Fruit fly (Drosophila melanogaster): ENCODE data around the gene Cpr62Bc.
A peak's percentile ranks its signal among the peaks of the same experiment; 100 is the strongest.

Gene Cpr62Bc

DNA sequence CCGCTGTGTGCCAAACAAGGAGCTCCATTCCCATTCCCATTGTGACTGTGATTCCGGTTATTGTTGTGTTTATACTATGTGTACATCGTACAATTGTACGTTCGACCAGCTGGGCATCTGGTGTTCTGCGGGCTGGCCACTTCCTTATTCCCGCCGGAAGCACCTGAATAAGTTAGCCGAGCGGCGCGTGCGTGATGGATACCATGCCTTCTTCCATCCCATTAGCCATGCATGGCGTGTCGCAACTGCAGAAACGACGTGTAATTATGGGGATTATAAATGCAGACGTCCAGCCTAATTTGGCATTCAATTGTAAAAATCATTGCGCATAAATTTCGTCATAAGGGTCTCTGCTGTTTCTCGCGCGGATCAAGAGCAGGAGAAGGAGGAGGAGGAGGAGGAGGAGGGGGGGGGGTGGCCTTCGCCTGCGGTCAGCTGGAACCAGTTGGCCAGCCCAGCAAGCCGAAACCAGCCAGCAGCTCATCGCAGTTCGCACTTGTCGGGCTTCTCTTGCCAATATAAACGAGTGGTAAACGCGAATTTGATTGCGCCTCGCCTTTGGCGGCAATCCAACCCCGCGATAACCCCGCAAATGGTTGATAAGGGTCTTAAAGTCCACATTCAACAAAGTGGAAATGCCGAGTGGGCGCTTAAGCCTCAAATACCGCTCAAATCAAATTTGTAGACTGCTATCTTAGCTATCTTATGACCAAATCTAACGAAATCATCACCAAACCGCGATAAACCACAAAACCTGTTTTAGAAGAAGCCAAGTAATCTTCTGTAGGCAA, 24.3 kb upstream of the Cpr62Bc start:
- no peak for TF ChIP-seq CG10348 (GFP tag; IDR thresholded peaks at IDR 0.05)
- no peak for TF ChIP-seq Pif1A (GFP tag; optimal IDR thresholded peaks at IDR 0.05)
- peak; percentile 55 for TF ChIP-seq gl (tag; optimal IDR thresholded peaks at IDR 0.05)
- no peak for TF ChIP-seq Snoo (tag; optimal IDR thresholded peaks at IDR 0.05)
- peak; percentile 37; the same call in 1 of the 3 replicates for TF ChIP-seq CG4496 (GFP tag; IDR thresholded peaks at IDR 0.05)
- TF ChIP-seq CG15710 (tag; optimal IDR thresholded peaks at IDR 0.05) = no peak
- TF ChIP-seq CG8301 (tag; optimal IDR thresholded peaks at IDR 0.05) = peak; percentile 2
- TF ChIP-seq CG32121 (GFP tag; IDR thresholded peaks at IDR 0.05) = 0 out of 2 replicates have a peak, but pooled peaks have one; percentile 9
- no peak for TF ChIP-seq CG9948 (tag; optimal IDR thresholded peaks at IDR 0.05)
- TF ChIP-seq CG13204 (GFP tag; optimal IDR thresholded peaks at IDR 0.05) = no peak
- TF ChIP-seq Ets98B (GFP tag; IDR thresholded peaks at IDR 0.05) = no peak; the same call in 1 of the 2 replicates
- TF ChIP-seq CG12605 (GFP tag; IDR thresholded peaks at IDR 0.05) = 0 out of 2 replicates have a peak, but pooled peaks have one; percentile 7

dm6 chr3L:1865121-1865727, 23.3 kb upstream of the Cpr62Bc start, which contains the start of the genes HBS1 and CG12025:
TSS of gene HBS1 (minus strand) at chr3L:1865240.
TSS of gene CG12025 (plus strand) at chr3L:1865430.
- no peak for TF ChIP-seq CG12605 (GFP tag; IDR thresholded peaks at IDR 0.05)
- peak; percentile 68; the same call in 2 of the 3 replicates for TF ChIP-seq fd96Ca (GFP tag; IDR thresholded peaks at IDR 0.05)
- no peak for TF ChIP-seq Pif1B (GFP tag; optimal IDR thresholded peaks at IDR 0.05)
- no peak for TF ChIP-seq gl (tag; optimal IDR thresholded peaks at IDR 0.05)
- peak; percentile 54 for TF ChIP-seq CG15710 (tag; optimal IDR thresholded peaks at IDR 0.05)
- TF ChIP-seq rn (GFP tag; IDR thresholded peaks at IDR 0.05) = no peak
- no peak for TF ChIP-seq CG32121 (GFP tag; IDR thresholded peaks at IDR 0.05)
- TF ChIP-seq CG14655 (GFP tag; optimal IDR thresholded peaks at IDR 0.05) = no peak
- TF ChIP-seq EcR (GFP tag; optimal IDR thresholded peaks at IDR 0.05) = no peak
- peak; percentile 56 for TF ChIP-seq CG8159 (tag; optimal IDR thresholded peaks at IDR 0.05)
- TF ChIP-seq CG9948 (tag; optimal IDR thresholded peaks at IDR 0.05) = peak; percentile 35
- peak; percentile 31; the same call in 1 of the 2 replicates for TF ChIP-seq Ets98B (GFP tag; IDR thresholded peaks at IDR 0.05)
- TF ChIP-seq CG8301 (tag; optimal IDR thresholded peaks at IDR 0.05) = peak; percentile 42
- TF ChIP-seq Snoo (tag; optimal IDR thresholded peaks at IDR 0.05) = peak; percentile 2
- peak; percentile 14 for TF ChIP-seq CG34367 (tag; optimal IDR thresholded peaks at IDR 0.05)
- no peak for TF ChIP-seq CG10348 (GFP tag; IDR thresholded peaks at IDR 0.05)
- TF ChIP-seq CG17806 (tag; optimal IDR thresholded peaks at IDR 0.05) = peak; percentile 44
- no peak for TF ChIP-seq D1 (tag; optimal IDR thresholded peaks at IDR 0.05)
- no peak for TF ChIP-seq CG13204 (GFP tag; optimal IDR thresholded peaks at IDR 0.05)
- peak; percentile 57; the same call in 1 of the 3 replicates for TF ChIP-seq CG4496 (GFP tag; IDR thresholded peaks at IDR 0.05)
- no peak for TF ChIP-seq Pif1A (GFP tag; optimal IDR thresholded peaks at IDR 0.05)

DNA sequence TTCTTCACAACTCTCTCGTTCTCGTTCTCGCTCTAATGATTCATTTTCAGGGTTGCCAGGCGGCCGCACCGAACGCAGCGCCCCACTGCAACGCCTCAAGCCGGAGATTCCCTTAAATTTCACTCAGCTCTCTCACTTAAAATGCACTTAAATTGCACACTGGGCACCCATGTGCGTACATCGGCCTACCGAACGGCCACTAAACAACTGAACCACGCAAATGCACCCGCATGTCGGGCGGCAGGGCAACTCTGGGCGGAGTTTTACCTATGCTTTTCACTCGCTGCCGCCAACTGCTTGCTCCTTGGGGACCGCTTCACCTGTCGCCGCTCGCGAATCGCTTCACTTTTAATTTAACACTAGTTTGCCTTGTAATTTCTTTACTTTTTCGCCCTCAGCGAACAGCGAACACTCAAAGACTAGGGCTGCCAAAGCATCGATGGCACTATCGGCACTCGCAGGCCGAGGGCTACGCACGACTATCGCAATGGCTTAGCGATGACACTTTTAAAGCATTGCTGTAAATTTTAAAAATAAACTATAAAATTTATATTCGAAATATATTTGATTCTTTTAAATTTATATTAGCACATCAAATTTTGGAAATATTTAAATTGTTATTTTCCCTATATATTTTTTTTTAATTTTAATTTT, 20.0 kb upstream of the Cpr62Bc start, which contains the start of gene Rap1:
Gene Rap1 (minus strand): TSS at position 446 of the 654 bp plus-strand sequence.
- peak; percentile 21 for TF ChIP-seq Pif1A (GFP tag; optimal IDR thresholded peaks at IDR 0.05)
- peak; percentile 51 for TF ChIP-seq Snoo (tag; optimal IDR thresholded peaks at IDR 0.05)
- peak; percentile 44 for TF ChIP-seq CG4496 (GFP tag; IDR thresholded peaks at IDR 0.05)
- TF ChIP-seq gl (tag; optimal IDR thresholded peaks at IDR 0.05) = no peak
- TF ChIP-seq CG13204 (GFP tag; optimal IDR thresholded peaks at IDR 0.05) = no peak
- TF ChIP-seq fd96Ca (GFP tag; IDR thresholded peaks at IDR 0.05) = peak; percentile 49; the same call in 2 of the 3 replicates
- TF ChIP-seq EcR (GFP tag; optimal IDR thresholded peaks at IDR 0.05) = no peak
- TF ChIP-seq CG14655 (GFP tag; optimal IDR thresholded peaks at IDR 0.05) = peak; percentile 35
- peak; percentile 48 for TF ChIP-seq D1 (tag; optimal IDR thresholded peaks at IDR 0.05)
- no peak for TF ChIP-seq CG8301 (tag; optimal IDR thresholded peaks at IDR 0.05)
- no peak; the same call in 1 of the 2 replicates for TF ChIP-seq CG12605 (GFP tag; IDR thresholded peaks at IDR 0.05)
- TF ChIP-seq CG32121 (GFP tag; IDR thresholded peaks at IDR 0.05) = peak; percentile 28; the same call in 1 of the 2 replicates
- no peak for TF ChIP-seq CG17806 (tag; optimal IDR thresholded peaks at IDR 0.05)
- TF ChIP-seq CG15710 (tag; optimal IDR thresholded peaks at IDR 0.05) = no peak
- TF ChIP-seq CG8159 (tag; optimal IDR thresholded peaks at IDR 0.05) = peak; percentile 38
- TF ChIP-seq CG34367 (tag; optimal IDR thresholded peaks at IDR 0.05) = no peak
- TF ChIP-seq CG10348 (GFP tag; IDR thresholded peaks at IDR 0.05) = no peak
- no peak; the same call in 1 of the 2 replicates for TF ChIP-seq Ets98B (GFP tag; IDR thresholded peaks at IDR 0.05)
- peak; percentile 5 for TF ChIP-seq rn (GFP tag; IDR thresholded peaks at IDR 0.05)
- no peak for TF ChIP-seq Pif1B (GFP tag; optimal IDR thresholded peaks at IDR 0.05)
- peak; percentile 5 for TF ChIP-seq CG9948 (tag; optimal IDR thresholded peaks at IDR 0.05)

DNA sequence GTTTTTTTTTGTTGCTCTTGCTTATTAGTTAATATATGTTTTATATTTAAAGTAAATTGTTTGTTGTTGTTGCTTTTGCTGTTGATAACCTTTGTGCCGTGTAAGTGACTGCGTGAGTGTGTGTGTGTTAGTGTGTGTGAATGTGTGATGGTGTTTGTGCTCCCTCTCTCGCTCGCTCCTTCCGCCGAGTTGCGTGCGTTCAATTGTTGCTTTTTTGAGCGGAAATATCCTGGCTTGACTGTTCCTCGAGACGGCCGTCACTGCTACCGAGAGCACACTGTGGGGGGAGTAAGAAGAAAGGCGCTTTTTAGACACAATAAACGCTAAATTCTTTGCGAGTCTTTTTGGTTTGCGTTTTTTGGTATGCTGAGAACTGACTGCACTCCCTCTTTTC, 19.5 kb upstream of the Cpr62Bc start:
- TF ChIP-seq Ets98B (GFP tag; IDR thresholded peaks at IDR 0.05) (no peak; the same call in 1 of the 2 replicates), CG14655 (GFP tag; optimal IDR thresholded peaks at IDR 0.05) (peak; percentile 2), CG12605 (GFP tag; IDR thresholded peaks at IDR 0.05) (peak; percentile 32), CG15710 (tag; optimal IDR thresholded peaks at IDR 0.05) (no peak), EcR (GFP tag; optimal IDR thresholded peaks at IDR 0.05) (peak; percentile 54), CG32121 (GFP tag; IDR thresholded peaks at IDR 0.05) (no peak), CG10348 (GFP tag; IDR thresholded peaks at IDR 0.05) (no peak)

dm6 chr3L:1860749-1861148, 18.9 kb upstream of the Cpr62Bc start:
- no peak for TF ChIP-seq gl (tag; optimal IDR thresholded peaks at IDR 0.05)
- TF ChIP-seq CG34367 (tag; optimal IDR thresholded peaks at IDR 0.05) = no peak
- TF ChIP-seq rn (GFP tag; IDR thresholded peaks at IDR 0.05) = no peak
- no peak for TF ChIP-seq Snoo (tag; optimal IDR thresholded peaks at IDR 0.05)
- no peak for TF ChIP-seq EcR (GFP tag; optimal IDR thresholded peaks at IDR 0.05)
- no peak for TF ChIP-seq Ets98B (GFP tag; IDR thresholded peaks at IDR 0.05)
- no peak for TF ChIP-seq D1 (tag; optimal IDR thresholded peaks at IDR 0.05)
- no peak for TF ChIP-seq CG8301 (tag; optimal IDR thresholded peaks at IDR 0.05)
- no peak for TF ChIP-seq CG4496 (GFP tag; IDR thresholded peaks at IDR 0.05)
- no peak for TF ChIP-seq CG12605 (GFP tag; IDR thresholded peaks at IDR 0.05)
- TF ChIP-seq Pif1B (GFP tag; optimal IDR thresholded peaks at IDR 0.05) = no peak
- no peak for TF ChIP-seq Pif1A (GFP tag; optimal IDR thresholded peaks at IDR 0.05)
- no peak for TF ChIP-seq CG10348 (GFP tag; IDR thresholded peaks at IDR 0.05)
- no peak for TF ChIP-seq CG14655 (GFP tag; optimal IDR thresholded peaks at IDR 0.05)

Measured in whole organism, pupa.